Fruit fly (Drosophila melanogaster) whole organism, embryonic: ENCODE results near the gene CG31445.

Experiments used
- Blimp-1 ChIP-seq: fragments of 200-800 bp; sonication (Bioruptor generic); optimal IDR thresholded peaks from 3 replicates; lab custom pipeline; 2018; ENCODE audit warnings: missing biosample characterization, missing genetic modification characterization, mild to moderate bottlenecking, moderate library complexity, missing genetic modification reagents
- BtbVII ChIP-seq: fragments of 200-800 bp; sonication (Bioruptor generic); optimal IDR thresholded peaks from 3 replicates; lab custom pipeline; 2017; ENCODE audit warnings: missing biosample characterization, mild to moderate bottlenecking, missing genetic modification characterization
- CG10267 ChIP-seq: fragments of 200-800 bp; sonication (Bioruptor generic); optimal IDR thresholded peaks from 2 replicates; lab custom pipeline; 2018; ENCODE audit warnings: missing biosample characterization, mild to moderate bottlenecking, missing genetic modification characterization, moderate library complexity
- CG10543 ChIP-seq: fragments of 200-800 bp; sonication (Bioruptor generic); optimal IDR thresholded peaks from 3 replicates; lab custom pipeline; 2017; ENCODE audit warnings: missing biosample characterization, mild to moderate bottlenecking, missing genetic modification characterization, moderate library complexity
- CG11695 ChIP-seq: fragments of 200-800 bp; sonication (Bioruptor generic); IDR thresholded peaks from 3 replicates; pipeline ENCODE4 v1.3.6; 2022; ENCODE audit warnings: missing biosample characterization, missing genetic modification characterization
- CG11723 ChIP-seq: fragments of 200-800 bp; sonication (Bioruptor generic); optimal IDR thresholded peaks from 2 replicates; lab custom pipeline; 2017; ENCODE audit warnings: missing biosample characterization, mild to moderate bottlenecking, missing genetic modification characterization
- CG1233 ChIP-seq: fragments of 200-800 bp; sonication (Bioruptor generic); optimal IDR thresholded peaks from 4 replicates; lab custom pipeline; 2018; ENCODE audit warnings: missing biosample characterization, mild to moderate bottlenecking, missing genetic modification characterization
- CG12659 ChIP-seq: fragments of 200-800 bp; sonication (Bioruptor generic); optimal IDR thresholded peaks from 3 replicates; lab custom pipeline; 2017; ENCODE audit warnings: mild to moderate bottlenecking, missing biosample characterization, missing genetic modification reagents, missing genetic modification characterization
- CG12942 ChIP-seq: fragments of 200-800 bp; sonication (Bioruptor generic); optimal IDR thresholded peaks from 3 replicates; lab custom pipeline; 2016; ENCODE audit warnings: missing biosample characterization, missing genetic modification characterization
- CG14710 ChIP-seq: fragments of 200-800 bp; sonication (Bioruptor generic); optimal IDR thresholded peaks from 3 replicates; lab custom pipeline; 2019; ENCODE audit warnings: missing biosample characterization, mild to moderate bottlenecking, missing genetic modification characterization, moderate library complexity
- CG14860 ChIP-seq: fragments of 200-800 bp; sonication (Bioruptor generic); IDR thresholded peaks from 3 replicates; pipeline ENCODE4 v1.3.6; 2022; ENCODE audit warnings: missing biosample characterization, missing genetic modification characterization; ENCODE audit not compliant: partially characterized antibody
- CG1603 ChIP-seq: fragments of 200-800 bp; sonication (Bioruptor generic); optimal IDR thresholded peaks from 2 replicates; lab custom pipeline; 2019; ENCODE audit warnings: missing biosample characterization, mild to moderate bottlenecking, missing genetic modification characterization, moderate library complexity
- CG17328 ChIP-seq: fragments of 200-800 bp; sonication (Bioruptor generic); IDR thresholded peaks from 2 replicates; pipeline ENCODE4 v1.3.6; 2022; ENCODE audit warnings: missing biosample characterization, missing genetic modification characterization
- CG18619 ChIP-seq: fragments of 200-800 bp; sonication (Bioruptor generic); optimal IDR thresholded peaks from 3 replicates; lab custom pipeline; 2017; ENCODE audit warnings: missing biosample characterization, mild to moderate bottlenecking, missing genetic modification characterization
- CG2678 ChIP-seq: fragments of 200-800 bp; sonication (Bioruptor generic); optimal IDR thresholded peaks from 3 replicates; lab custom pipeline; 2019; ENCODE audit warnings: missing biosample characterization, mild to moderate bottlenecking, missing genetic modification characterization, moderate library complexity
- CG34422 ChIP-seq: fragments of 200-800 bp; sonication (Bioruptor generic); IDR thresholded peaks from 3 replicates; pipeline ENCODE4 v1.3.6; 2022; ENCODE audit warnings: missing biosample characterization, missing genetic modification characterization
- CG6689 ChIP-seq: fragments of 200-800 bp; sonication (Bioruptor generic); IDR thresholded peaks from 2 replicates; pipeline ENCODE4 v1.3.6; 2022; ENCODE audit warnings: missing biosample characterization, missing genetic modification characterization
- CG7745 ChIP-seq: fragments of 200-800 bp; sonication (Bioruptor generic); optimal IDR thresholded peaks from 2 replicates; lab custom pipeline; 2018; ENCODE audit warnings: missing biosample characterization, mild to moderate bottlenecking, missing genetic modification characterization, moderate library complexity
- CG8924 ChIP-seq: fragments of 200-800 bp; optimal IDR thresholded peaks from 3 replicates; lab custom pipeline; 2019; ENCODE audit warnings: missing biosample characterization, mild to moderate bottlenecking, missing genetic modification characterization, moderate library complexity
- Chrac-16 ChIP-seq: fragments of 200-800 bp; sonication (Bioruptor generic); optimal IDR thresholded peaks from 3 replicates; lab custom pipeline; 2016; ENCODE audit warnings: missing biosample characterization, missing genetic modification characterization
- D19A ChIP-seq: fragments of 200-800 bp; optimal IDR thresholded peaks from 3 replicates; lab custom pipeline; 2019; ENCODE audit warnings: missing biosample characterization, mild to moderate bottlenecking, missing genetic modification characterization, moderate library complexity
- Deaf1 ChIP-seq: fragments of 200-800 bp; optimal IDR thresholded peaks from 3 replicates; lab custom pipeline; 2019; ENCODE audit warnings: missing biosample characterization, mild to moderate bottlenecking, missing genetic modification characterization, moderate library complexity
- Dp ChIP-seq: fragments of 200-800 bp; sonication (Bioruptor generic); optimal IDR thresholded peaks from 2 replicates; lab custom pipeline; 2018; ENCODE audit warnings: missing biosample characterization, mild to moderate bottlenecking, missing genetic modification characterization, moderate library complexity
- Fer2 ChIP-seq: fragments of 200-800 bp; sonication (Bioruptor generic); optimal IDR thresholded peaks from 2 replicates; lab custom pipeline; 2018; ENCODE audit warnings: missing biosample characterization, mild to moderate bottlenecking, missing genetic modification characterization, moderate library complexity
- HLH54F ChIP-seq: fragments of 200-800 bp; sonication (Bioruptor generic); optimal IDR thresholded peaks from 3 replicates; lab custom pipeline; 2016; ENCODE audit warnings: missing biosample characterization, missing genetic modification characterization
- HLHmδ ChIP-seq: fragments of 200-800 bp; sonication (Bioruptor generic); optimal IDR thresholded peaks from 2 replicates; lab custom pipeline; 2018; ENCODE audit warnings: missing biosample characterization, mild to moderate bottlenecking, missing genetic modification characterization, moderate library complexity
- Hsf ChIP-seq: fragments of 200-800 bp; sonication (Bioruptor generic); optimal IDR thresholded peaks from 3 replicates; lab custom pipeline; 2016; ENCODE audit warnings: missing biosample characterization, missing genetic modification characterization
- Med ChIP-seq: fragments of 200-800 bp; sonication (Bioruptor generic); peaks from one replicate; lab custom pipeline; 2016; ENCODE audit warnings: missing biosample characterization, missing genetic modification characterization, mild to moderate bottlenecking, inconsistent platforms, moderate library complexity
- NK7.1 ChIP-seq: fragments of 200-800 bp; sonication (Bioruptor generic); optimal IDR thresholded peaks from 3 replicates; lab custom pipeline; 2016; ENCODE audit warnings: missing biosample characterization, missing genetic modification characterization
- Nf-YC ChIP-seq: fragments of 200-800 bp; optimal IDR thresholded peaks from 3 replicates; lab custom pipeline; 2019; ENCODE audit warnings: missing biosample characterization, mild to moderate bottlenecking, missing genetic modification characterization, moderate library complexity
- Ravus ChIP-seq: fragments of 200-800 bp; sonication (Bioruptor generic); IDR thresholded peaks from 2 replicates; pipeline ENCODE4 v1.3.6; 2022; ENCODE audit warnings: missing biosample characterization, missing genetic modification characterization
- Sox100B ChIP-seq: fragments of 200-800 bp; sonication (Bioruptor generic); optimal IDR thresholded peaks from 3 replicates; lab custom pipeline; 2018; ENCODE audit warnings: missing biosample characterization, mild to moderate bottlenecking, missing genetic modification characterization
- chif ChIP-seq, 2 experiments: fragments of 200-800 bp; sonication (Bioruptor generic); optimal IDR thresholded peaks; 3 replicates each; lab custom pipeline; 2016; ENCODE audit warnings: missing biosample characterization in 2 of 2, missing genetic modification characterization in 2 of 2
- chm ChIP-seq: fragments of 200-800 bp; sonication (Bioruptor generic); IDR thresholded peaks from 2 replicates; pipeline ENCODE4 v1.3.6; 2022; ENCODE audit warnings: missing biosample characterization, missing genetic modification characterization
- ci ChIP-seq: fragments of 200-800 bp; sonication (Bioruptor generic); IDR thresholded peaks from 3 replicates; pipeline ENCODE4 v1.3.6; 2022; ENCODE audit warnings: missing biosample characterization, missing genetic modification characterization
- ems ChIP-seq: fragments of 200-800 bp; sonication (Bioruptor generic); optimal IDR thresholded peaks from 3 replicates; lab custom pipeline; 2016; ENCODE audit warnings: missing biosample characterization, missing genetic modification characterization
- insv ChIP-seq, 2 experiments: fragments of 200-800 bp; sonication (Bioruptor generic); optimal IDR thresholded peaks; 3 replicates each; lab custom pipeline; 2016 to 2018; ENCODE audit warnings: missing biosample characterization in 2 of 2, missing genetic modification characterization in 2 of 2
- klu ChIP-seq: fragments of 200-800 bp; sonication (Bioruptor generic); IDR thresholded peaks from 2 replicates; pipeline ENCODE4 v1.3.6; 2022; ENCODE audit warnings: missing biosample characterization, missing genetic modification characterization
- kni ChIP-seq: fragments of 200-800 bp; sonication (Bioruptor generic); optimal IDR thresholded peaks from 3 replicates; lab custom pipeline; 2017; ENCODE audit warnings: mild to moderate bottlenecking, missing biosample characterization, missing genetic modification reagents, missing genetic modification characterization
- mam ChIP-seq: fragments of 200-800 bp; sonication (Bioruptor generic); optimal IDR thresholded peaks from 3 replicates; lab custom pipeline; 2016; ENCODE audit warnings: missing biosample characterization, missing genetic modification characterization
- nerfin-1 ChIP-seq: fragments of 200-800 bp; sonication (Bioruptor generic); optimal IDR thresholded peaks from 3 replicates; lab custom pipeline; 2019; ENCODE audit warnings: missing biosample characterization, mild to moderate bottlenecking, missing genetic modification characterization, moderate library complexity
- org-1 ChIP-seq: fragments of 200-800 bp; sonication (Bioruptor generic); optimal IDR thresholded peaks from 2 replicates; lab custom pipeline; 2017; ENCODE audit warnings: missing biosample characterization, missing genetic modification characterization
- pan ChIP-seq, 4 experiments: fragments of >200 bp in 3 of 4; fragments of 200-800 bp in 1 of 4; sonication (Bioruptor generic) in 1 of 4; optimal IDR thresholded peaks in 3 of 4; IDR thresholded peaks in 1 of 4; 2 replicates each; pipeline versions ENCODE4 v1.3.6 to Lab custom; 2017 to 2022; ENCODE audit warnings: missing biosample characterization in 2 of 4, missing genetic modification characterization in 2 of 4, mixed read lengths in 1 of 4
- psq ChIP-seq: fragments of 200-800 bp; sonication (Bioruptor generic); optimal IDR thresholded peaks from 2 replicates; lab custom pipeline; 2017; ENCODE audit warnings: missing biosample characterization, missing genetic modification characterization
- rib ChIP-seq: fragments of 200-800 bp; sonication (Bioruptor generic); IDR thresholded peaks from 2 replicates; pipeline ENCODE4 v1.3.6; 2022; ENCODE audit warnings: missing biosample characterization, missing genetic modification characterization
- tna ChIP-seq: fragments of 200-800 bp; sonication (Bioruptor generic); IDR thresholded peaks from 2 replicates; pipeline ENCODE4 v1.3.6; 2022; ENCODE audit warnings: missing biosample characterization, missing genetic modification characterization; ENCODE audit not compliant: partially characterized antibody
- twi ChIP-seq: fragments of 200-800 bp; optimal IDR thresholded peaks from 2 replicates; lab custom pipeline; 2019; ENCODE audit warnings: missing biosample characterization, mild to moderate bottlenecking, missing genetic modification characterization, moderate library complexity
- z ChIP-seq: fragments of 200-800 bp; sonication (Bioruptor generic); IDR thresholded peaks from 3 replicates; pipeline ENCODE4 v1.3.6; 2022; ENCODE audit warnings: missing biosample characterization, missing genetic modification characterization
- zf30C ChIP-seq: fragments of 200-800 bp; sonication (Bioruptor generic); optimal IDR thresholded peaks from 3 replicates; lab custom pipeline; 2018; ENCODE audit warnings: missing biosample characterization, mild to moderate bottlenecking, missing genetic modification characterization

CG31445 gene

dm6 chr3R:29287320-29287957 lies 42.8 kb upstream of the CG31445 start (continued):
- TF ChIP-seq ci (GFP tag; lab: Robert Waterston, UW): 0 out of 3 replicates have a peak, but pooled peaks have one; percentile 35
- no peak for TF ChIP-seq pan (optimal IDR thresholded peaks at IDR 0.05; lab: Kevin White, UChicago)
- no peak for TF ChIP-seq pan (GFP tag; optimal IDR thresholded peaks at IDR 0.05 in 1 of 2, IDR thresholded peaks at IDR 0.05 in 1 of 2)
- TF ChIP-seq z (GFP tag; lab: Robert Waterston, UW): peak; percentile 67; the same call in 2 of the 3 replicates
- peak; percentile 29 for TF ChIP-seq Blimp-1
- TF ChIP-seq chm: peak; percentile 57; the same call in 1 of the 2 replicates
- no peak for TF ChIP-seq mam (GFP tag; lab: Kevin White, UChicago)
- TF ChIP-seq CG11723: no peak
- no peak for TF ChIP-seq CG12659 (GFP tag; lab: Kevin White, UChicago)
- no peak for TF ChIP-seq org-1 (GFP tag; lab: Kevin White, UChicago)
- TF ChIP-seq CG6689: no peak
- TF ChIP-seq CG12942 (GFP tag; lab: Kevin White, UChicago): no peak
- peak; percentile 73 for TF ChIP-seq kni (GFP tag; lab: Kevin White, UChicago)
- TF ChIP-seq Dp (GFP tag; lab: Kevin White, UChicago): no peak
- TF ChIP-seq CG10267 (tag; lab: Kevin White, UChicago): no peak
- TF ChIP-seq Chrac-16: no peak
- TF ChIP-seq Med: peak; percentile 44
- peak; percentile 86 for TF ChIP-seq D19A (tag; lab: Kevin White, UChicago)
- no peak for TF ChIP-seq NK7.1
- TF ChIP-seq CG1603 (tag; lab: Kevin White, UChicago): no peak
- TF ChIP-seq CG17328 (GFP tag; lab: Robert Waterston, UW): 0 out of 2 replicates have a peak, but pooled peaks have one; percentile 12
- TF ChIP-seq CG2678 (tag; lab: Kevin White, UChicago): no peak
- no peak for TF ChIP-seq CG7745
- peak; percentile 87 for TF ChIP-seq HLHmδ (GFP tag; lab: Kevin White, UChicago)
- TF ChIP-seq ems (GFP tag; lab: Kevin White, UChicago): no peak
- peak; percentile 56 for TF ChIP-seq psq (GFP tag; lab: Kevin White, UChicago)
- TF ChIP-seq rib (GFP tag; lab: Robert Waterston, UW): peak; percentile 66
- TF ChIP-seq Deaf1 (tag; lab: Kevin White, UChicago): peak; percentile 8
- no peak for TF ChIP-seq Nf-YC
- TF ChIP-seq CG34422 (GFP tag; lab: Robert Waterston, UW): no peak
- no peak for TF ChIP-seq Fer2 (tag; lab: Kevin White, UChicago)
- TF ChIP-seq Ravus: peak; percentile 90
- no peak for TF ChIP-seq Hsf (GFP tag; lab: Kevin White, UChicago)
- TF ChIP-seq insv (GFP tag; optimal IDR thresholded peaks at IDR 0.05; lab: Kevin White, UChicago): peak in 1 of 2 experiments; percentile 22
- TF ChIP-seq nerfin-1 (tag; lab: Kevin White, UChicago): peak; percentile 26
- TF ChIP-seq zf30C (GFP tag; lab: Kevin White, UChicago): peak; percentile 3
- no peak for TF ChIP-seq CG10543 (GFP tag; lab: Kevin White, UChicago)
- no peak for TF ChIP-seq CG1233 (GFP tag; lab: Kevin White, UChicago)
- TF ChIP-seq chif (GFP tag; optimal IDR thresholded peaks at IDR 0.05; lab: Kevin White, UChicago): no peak
- no peak for TF ChIP-seq CG18619 (GFP tag; lab: Kevin White, UChicago)
- TF ChIP-seq tna (GFP tag; lab: Robert Waterston, UW): no peak
- TF ChIP-seq CG14860 (GFP tag; lab: Robert Waterston, UW): no peak
- TF ChIP-seq twi (tag; lab: Kevin White, UChicago): peak; percentile 36
- TF ChIP-seq CG11695 (GFP tag; lab: Robert Waterston, UW): no peak
- TF ChIP-seq BtbVII (GFP tag; lab: Kevin White, UChicago): no peak
- TF ChIP-seq CG14710 (tag; lab: Kevin White, UChicago): no peak
- peak; percentile 10 for TF ChIP-seq CG8924 (tag; lab: Kevin White, UChicago)
- TF ChIP-seq klu (GFP tag; lab: Robert Waterston, UW): no peak
- no peak for TF ChIP-seq Sox100B (GFP tag; lab: Kevin White, UChicago)
- no peak for TF ChIP-seq HLH54F
